Worm (Caenorhabditis elegans) whole organism, L1 larva: ENCODE data around the gene sri-70.

ENCODE experiments used
- C34B4.2 ChIP-seq: sonication (generic microtip); optimal IDR thresholded peaks from 2 replicates; lab custom pipeline; 2017; ENCODE audit warnings: mild to moderate bottlenecking, missing genetic modification characterization, missing compliant biosample characterization
- F16B12.6 ChIP-seq: fragments of 150-350 bp; optimal IDR thresholded peaks from 2 replicates; lab custom pipeline; 2014; ENCODE audit warnings: missing biosample characterization, missing genetic modification characterization
- efl-1 ChIP-seq, 4 experiments: fragments of 150-350 bp; optimal IDR thresholded peaks in 3 of 4; peaks in 1 of 4; 1 replicate in 1 of 4; 2 replicates in 3 of 4; lab custom pipeline; 2014; ENCODE audit warnings: missing biosample characterization in 2 of 4, missing genetic modification characterization in 2 of 4, missing genetic modification reagents in 2 of 4
- elt-2 ChIP-seq: sonication (generic microtip); optimal IDR thresholded peaks from 2 replicates; lab custom pipeline; 2016; ENCODE audit warnings: missing genetic modification characterization, mild to moderate bottlenecking, inconsistent platforms, missing compliant biosample characterization, missing genetic modification reagents
- lin-15B ChIP-seq: fragments of 150-350 bp; sonication (generic microtip); optimal IDR thresholded peaks from 3 replicates; lab custom pipeline; 2014; ENCODE audit warnings: missing biosample characterization, missing genetic modification characterization
- pqm-1 ChIP-seq: sonication (generic microtip); optimal IDR thresholded peaks from 3 replicates; lab custom pipeline; 2017; ENCODE audit warnings: missing biosample characterization, missing genetic modification characterization

Gene sri-70

ce11 chrV:17350093-17350492 is 47.2 kb downstream of the sri-70 start, which contains the start of gene lsy-27:
Gene lsy-27 (minus strand): TSS chrV:17350193.
- TF ChIP-seq F16B12.6 (tag; lab: Kevin White, UChicago) = no peak

ce11 chrV:17352827-17353373 is 50.0 kb downstream of the sri-70 start, which contains the start of the genes fbxa-134 and F47H4.2:
Gene fbxa-134 (minus strand): TSS chrV:17352870.
Gene F47H4.2 (plus strand): TSS chrV:17353323.
- TF ChIP-seq lin-15B (tag; lab: Kevin White, UChicago) (no peak), C34B4.2 (tag; lab: Kevin White, UChicago) (no peak), pqm-1 (tag; lab: Kevin White, UChicago) (peak; percentile 51), efl-1 (optimal IDR thresholded peaks at IDR 0.05; lab: Kevin White, UChicago) (no peak), efl-1 (GFP tag; optimal IDR thresholded peaks at IDR 0.05 in 1 of 2; lab: Kevin White, UChicago) (no peak), elt-2 (tag; lab: Kevin White, UChicago) (peak; percentile 78)
